Fruit fly (Drosophila melanogaster) whole organism, prepupa: ENCODE measurements around the gene CG15731.

Experiments used
- CG10669 ChIP-seq: fragments of 200-800 bp; sonication (Bioruptor generic); optimal IDR thresholded peaks from 3 replicates; lab custom pipeline; 2018; ENCODE audit warnings: missing biosample characterization, mild to moderate bottlenecking, missing genetic modification characterization, moderate library complexity
- CG11762 ChIP-seq: fragments of 200-800 bp; sonication (Bioruptor generic); optimal IDR thresholded peaks from 3 replicates; lab custom pipeline; 2016; ENCODE audit warnings: missing biosample characterization, missing genetic modification characterization; ENCODE audit not compliant: insufficient read depth
- CG11902 ChIP-seq: fragments of 200-800 bp; sonication (Bioruptor generic); optimal IDR thresholded peaks from 3 replicates; lab custom pipeline; 2016; ENCODE audit warnings: missing biosample characterization, missing genetic modification characterization
- CG15336 ChIP-seq: fragments of 200-800 bp; sonication (Bioruptor generic); IDR thresholded peaks from 2 replicates; pipeline ENCODE4 v1.3.6; 2022; ENCODE audit warnings: missing biosample characterization, missing genetic modification characterization
- CG16779 ChIP-seq: fragments of 200-800 bp; sonication (Bioruptor generic); optimal IDR thresholded peaks from 3 replicates; lab custom pipeline; 2017; ENCODE audit warnings: missing biosample characterization, mild to moderate bottlenecking, missing genetic modification characterization
- CG3032 ChIP-seq: fragments of 200-800 bp; optimal IDR thresholded peaks from 2 replicates; lab custom pipeline; 2019; ENCODE audit warnings: missing biosample characterization, mild to moderate bottlenecking, missing genetic modification characterization, moderate library complexity
- CG4318 ChIP-seq: fragments of 200-800 bp; sonication (Bioruptor generic); optimal IDR thresholded peaks from 3 replicates; lab custom pipeline; 2017; ENCODE audit warnings: missing biosample characterization, mild to moderate bottlenecking, missing genetic modification characterization
- CG6163 ChIP-seq: fragments of 200-800 bp; sonication (Bioruptor generic); IDR thresholded peaks from 3 replicates; pipeline ENCODE4 v1.3.6; 2022; ENCODE audit warnings: missing biosample characterization, missing genetic modification characterization
- CG6792 ChIP-seq: fragments of 200-800 bp; sonication (Bioruptor generic); optimal IDR thresholded peaks from 3 replicates; lab custom pipeline; 2016; ENCODE audit warnings: missing biosample characterization, missing genetic modification characterization
- CG6854 ChIP-seq: fragments of 200-800 bp; sonication (Bioruptor generic); optimal IDR thresholded peaks from 2 replicates; lab custom pipeline; 2017; ENCODE audit warnings: missing biosample characterization, mild to moderate bottlenecking, missing genetic modification characterization
- CG7368 ChIP-seq: fragments of 200-800 bp; sonication (Bioruptor generic); optimal IDR thresholded peaks from 3 replicates; lab custom pipeline; 2016; ENCODE audit warnings: missing biosample characterization, missing genetic modification characterization
- CG8119 ChIP-seq: fragments of 200-800 bp; sonication (Bioruptor generic); IDR thresholded peaks from 3 replicates; pipeline ENCODE4 v1.3.6; 2022; ENCODE audit warnings: missing biosample characterization, missing genetic modification characterization
- Eip78C ChIP-seq: fragments of 200-800 bp; sonication (Bioruptor generic); peaks from one replicate; lab custom pipeline; 2016; ENCODE audit warnings: missing biosample characterization, missing genetic modification characterization
- Hr4 ChIP-seq: fragments of 200-800 bp; sonication (Bioruptor generic); optimal IDR thresholded peaks from 3 replicates; lab custom pipeline; 2016; ENCODE audit warnings: missing biosample characterization, missing genetic modification characterization
- Lpt ChIP-seq: fragments of 200-800 bp; sonication (Bioruptor generic); optimal IDR thresholded peaks from 3 replicates; lab custom pipeline; 2016; ENCODE audit warnings: missing biosample characterization, missing genetic modification characterization
- Met ChIP-seq: fragments of 200-800 bp; sonication (Bioruptor generic); optimal IDR thresholded peaks from 3 replicates; lab custom pipeline; 2016; ENCODE audit warnings: missing biosample characterization, missing genetic modification characterization
- OdsH ChIP-seq: fragments of 200-800 bp; sonication (Bioruptor generic); optimal IDR thresholded peaks from 3 replicates; lab custom pipeline; 2016; ENCODE audit warnings: missing biosample characterization, missing genetic modification characterization
- acj6 ChIP-seq: fragments of 200-800 bp; sonication (Bioruptor generic); optimal IDR thresholded peaks from 3 replicates; lab custom pipeline; 2016; ENCODE audit warnings: missing biosample characterization, missing genetic modification characterization
- cyc ChIP-seq: fragments of 200-800 bp; sonication (Bioruptor generic); optimal IDR thresholded peaks from 3 replicates; lab custom pipeline; 2016; ENCODE audit warnings: missing biosample characterization, missing genetic modification characterization
- dsx ChIP-seq: fragments of 200-800 bp; optimal IDR thresholded peaks from 3 replicates; lab custom pipeline; 2019; ENCODE audit warnings: missing biosample characterization, mild to moderate bottlenecking, missing genetic modification characterization, moderate library complexity; ENCODE audit not compliant: poor library complexity, severe bottlenecking
- esn ChIP-seq: fragments of 200-800 bp; sonication (Bioruptor generic); optimal IDR thresholded peaks from 2 replicates; lab custom pipeline; 2016; ENCODE audit warnings: missing biosample characterization, mild to moderate bottlenecking, missing genetic modification characterization, moderate library complexity
- fkh ChIP-seq: fragments of 200-800 bp; sonication (Bioruptor generic); optimal IDR thresholded peaks from 3 replicates; lab custom pipeline; 2017; ENCODE audit warnings: missing biosample characterization, mild to moderate bottlenecking, missing genetic modification characterization, moderate library complexity
- pdm3 ChIP-seq: fragments of 200-800 bp; sonication (Bioruptor generic); optimal IDR thresholded peaks from 3 replicates; lab custom pipeline; 2016; ENCODE audit warnings: missing biosample characterization, missing genetic modification characterization
- salr ChIP-seq, 2 experiments: fragments of 200-800 bp; sonication (Bioruptor generic); optimal IDR thresholded peaks; 3 replicates each; lab custom pipeline; 2016 to 2018; ENCODE audit warnings: missing biosample characterization in 2 of 2, missing genetic modification characterization in 2 of 2, mild to moderate bottlenecking in 1 of 2
- ss ChIP-seq, 2 experiments: fragments of 200-800 bp; sonication (Bioruptor generic); optimal IDR thresholded peaks; 2 replicates in 1 of 2; 3 replicates in 1 of 2; lab custom pipeline; 2017 to 2018; ENCODE audit warnings: mild to moderate bottlenecking in 2 of 2, missing biosample characterization in 2 of 2, missing genetic modification characterization in 2 of 2, moderate library complexity in 1 of 2

CG15731 gene

DNA sequence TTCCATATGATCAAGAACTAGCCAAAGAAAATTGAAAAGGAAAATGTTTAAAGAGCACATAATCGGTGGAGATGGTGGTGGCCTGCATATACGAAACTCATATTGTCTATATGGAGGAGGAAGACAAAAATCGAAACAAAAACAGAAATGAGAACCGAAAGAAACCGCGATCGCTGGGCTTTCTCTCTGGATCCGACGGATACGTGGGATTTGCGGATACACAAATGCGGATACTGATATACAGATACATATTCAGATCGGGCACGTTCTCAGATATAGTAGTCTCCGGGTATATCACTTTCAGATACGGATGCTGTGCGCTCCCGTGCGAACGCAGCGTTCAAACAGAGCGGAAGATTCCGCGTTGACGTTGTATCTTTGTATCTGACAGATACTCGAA is 25.6 kb downstream of the CG15731 start, which contains the start of gene Pkcdelta:
Gene Pkcdelta, plus strand, starts transcription at position 301 of the 400 bp plus-strand sequence.
- TF ChIP-seq Hr4 (GFP tag; lab: Kevin White, UChicago), result no peak
- TF ChIP-seq CG4318 (GFP tag; lab: Kevin White, UChicago), result no peak
- no peak for TF ChIP-seq acj6

DNA sequence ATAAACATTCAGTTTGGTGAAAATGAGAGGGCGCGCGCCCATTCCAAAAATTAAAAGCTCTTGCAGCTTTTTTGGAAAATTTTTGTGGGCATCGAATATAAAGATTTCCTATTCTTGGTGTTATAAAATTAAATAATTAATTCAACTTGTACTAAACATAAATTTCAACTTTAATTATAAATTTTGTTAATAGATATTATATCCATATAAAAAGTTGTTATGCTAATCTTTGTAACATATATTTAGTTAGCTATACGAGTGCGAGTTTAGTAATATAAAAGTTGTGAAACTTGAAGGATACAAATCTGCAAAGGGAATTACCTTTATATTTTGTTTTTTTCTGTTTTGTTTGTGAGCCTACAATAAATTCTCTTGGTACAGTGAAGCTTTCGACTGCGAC is 26.1 kb downstream of the CG15731 start:
- no peak for TF ChIP-seq pdm3 (GFP tag; lab: Kevin White, UChicago)
- no peak for TF ChIP-seq CG16779 (tag; lab: Kevin White, UChicago)
- no peak for TF ChIP-seq CG6792 (GFP tag; lab: Kevin White, UChicago)
- TF ChIP-seq CG11902, result no peak
- no peak for TF ChIP-seq CG10669 (GFP tag; lab: Kevin White, UChicago)
- no peak for TF ChIP-seq CG6163 (GFP tag; lab: Robert Waterston, UW)
- TF ChIP-seq Lpt (GFP tag; lab: Kevin White, UChicago), result no peak
- TF ChIP-seq CG3032 (tag; lab: Kevin White, UChicago), result no peak
- no peak for TF ChIP-seq CG6854 (GFP tag; lab: Kevin White, UChicago)

DNA sequence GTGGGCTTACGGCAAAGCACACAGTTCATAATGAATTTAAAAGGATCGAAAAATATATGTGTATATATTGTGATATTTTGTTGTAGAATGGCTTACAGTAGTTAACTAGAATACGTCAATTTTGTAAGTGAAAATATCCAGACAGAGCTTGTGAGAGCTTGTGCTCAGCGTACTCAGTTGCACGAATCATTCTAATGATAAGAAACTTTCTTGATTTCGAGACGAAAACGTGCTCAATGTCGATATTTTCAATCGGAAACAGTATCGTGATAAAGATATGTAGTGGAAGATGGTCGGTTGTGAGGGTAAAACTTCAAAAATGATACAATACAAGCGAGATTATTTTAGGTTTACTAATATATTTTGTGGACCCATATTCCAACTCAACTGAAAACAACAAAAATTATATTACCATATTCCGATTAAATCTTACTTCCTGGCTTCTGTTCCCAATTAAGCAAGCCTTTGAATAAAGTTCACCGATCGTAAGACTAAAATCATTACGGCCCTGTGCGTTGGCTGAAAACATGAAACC is 49.1 kb downstream of the CG15731 start, which contains the start of the genes CG32651 and CG2574:
Gene CG32651, minus strand, starts transcription at position 101 of the 535 bp plus-strand sequence.
Gene CG2574, plus strand, starts transcription at position 485 of the 535 bp plus-strand sequence.
- no peak for TF ChIP-seq CG11902
- no peak for TF ChIP-seq esn (GFP tag; lab: Kevin White, UChicago)
- TF ChIP-seq fkh (GFP tag; lab: Kevin White, UChicago), result no peak
- TF ChIP-seq ss (GFP tag; optimal IDR thresholded peaks at IDR 0.05; lab: Kevin White, UChicago), result no peak
- no peak for TF ChIP-seq salr (GFP tag; optimal IDR thresholded peaks at IDR 0.05; lab: Kevin White, UChicago)
- no peak for TF ChIP-seq dsx (GFP tag; lab: Kevin White, UChicago)
- TF ChIP-seq CG7368 (GFP tag; lab: Kevin White, UChicago), result no peak
- no peak for TF ChIP-seq CG11762 (GFP tag; lab: Kevin White, UChicago)
- TF ChIP-seq CG6854 (GFP tag; lab: Kevin White, UChicago), result no peak
- no peak for TF ChIP-seq Eip78C (GFP tag; lab: Kevin White, UChicago)
- TF ChIP-seq cyc (GFP tag; lab: Kevin White, UChicago), result no peak
- TF ChIP-seq OdsH (GFP tag; lab: Kevin White, UChicago), result no peak
- TF ChIP-seq CG15336, result no peak
- no peak for TF ChIP-seq CG8119 (GFP tag; lab: Robert Waterston, UW)
- no peak for TF ChIP-seq Met (GFP tag; lab: Kevin White, UChicago)
- TF ChIP-seq Hr4 (GFP tag; lab: Kevin White, UChicago), result no peak
